Worm (Caenorhabditis elegans): ENCODE measurements around the gene C16A3.6.

The C16A3.6 gene

ce11 chrIII:6344737-6345136, 34.3 kb upstream of the C16A3.6 start:
- peak; percentile 30 for TF ChIP-seq ceh-30 (tag; optimal IDR thresholded peaks at IDR 0.05)
- no peak for TF ChIP-seq unc-86 (tag; optimal IDR thresholded peaks at IDR 0.05)
- peak; percentile 41 for TF ChIP-seq hlh-30 (tag; optimal IDR thresholded peaks at IDR 0.05; ENCODE audit: insufficient read depth)
- no peak for TF ChIP-seq elt-4 (tag; optimal IDR thresholded peaks at IDR 0.05)
- TF ChIP-seq sox-4 (tag; optimal IDR thresholded peaks at IDR 0.05): no peak
- no peak for TF ChIP-seq ttx-3 (tag; optimal IDR thresholded peaks at IDR 0.05)
- peak; percentile 25 for TF ChIP-seq K09A11.1 (tag; optimal IDR thresholded peaks at IDR 0.05; ENCODE audit: insufficient read depth)
- TF ChIP-seq ama-1 (optimal IDR thresholded peaks at IDR 0.05): no peak
- no peak for TF ChIP-seq sdc-2 (tag; optimal IDR thresholded peaks at IDR 0.05)
- TF ChIP-seq ets-4 (tag; optimal IDR thresholded peaks at IDR 0.05): no peak
- TF ChIP-seq hlh-8 (tag; optimal IDR thresholded peaks at IDR 0.05): no peak
- no peak for TF ChIP-seq unc-3 (GFP tag; conservative IDR thresholded peaks at IDR 0.05)
- TF ChIP-seq unc-3 (tag; optimal IDR thresholded peaks at IDR 0.05): no peak
- no peak for TF ChIP-seq zip-5 (tag; optimal IDR thresholded peaks at IDR 0.05)
- no peak for TF ChIP-seq ceh-9 (tag; optimal IDR thresholded peaks at IDR 0.05)
- peak; percentile 46 for TF ChIP-seq ceh-31 (tag; optimal IDR thresholded peaks at IDR 0.05)
- TF ChIP-seq ceh-45 (GFP tag; IDR thresholded peaks at IDR 0.05): no peak
- TF ChIP-seq pag-3 (tag; optimal IDR thresholded peaks at IDR 0.05; ENCODE audit: borderline replicate concordance): no peak
- TF ChIP-seq nhr-11 (tag; optimal IDR thresholded peaks at IDR 0.05): no peak
- no peak for TF ChIP-seq che-1 (tag; optimal IDR thresholded peaks at IDR 0.05)
- TF ChIP-seq madf-2 (tag; optimal IDR thresholded peaks at IDR 0.05): no peak
- TF ChIP-seq ceh-2 (tag; optimal IDR thresholded peaks at IDR 0.05): no peak
- TF ChIP-seq pha-2 (tag; optimal IDR thresholded peaks at IDR 0.05): no peak
- peak; percentile 70 for TF ChIP-seq dve-1 (tag; optimal IDR thresholded peaks at IDR 0.05)
- no peak for TF ChIP-seq nhr-232 (tag; optimal IDR thresholded peaks at IDR 0.05)
- no peak for TF ChIP-seq K02D7.2 (tag; optimal IDR thresholded peaks at IDR 0.05)
- peak; percentile 73 for TF ChIP-seq pax-1 (tag; optimal IDR thresholded peaks at IDR 0.05)
- TF ChIP-seq C38D4.7 (GFP tag; optimal IDR thresholded peaks at IDR 0.05): no peak
- TF ChIP-seq fax-1 (tag; optimal IDR thresholded peaks at IDR 0.05): no peak
- no peak for TF ChIP-seq ceh-22 (tag; optimal IDR thresholded peaks at IDR 0.05)
- TF ChIP-seq lim-6 (tag; optimal IDR thresholded peaks at IDR 0.05): no peak
- no peak for TF ChIP-seq hlh-13 (GFP tag; optimal IDR thresholded peaks at IDR 0.05)
- TF ChIP-seq hlh-15 (tag; optimal IDR thresholded peaks at IDR 0.05): no peak
- peak; percentile 25 for TF ChIP-seq unc-42 (tag; optimal IDR thresholded peaks at IDR 0.05)
- TF ChIP-seq ceh-34 (tag; optimal IDR thresholded peaks at IDR 0.05): peak; percentile 63
- no peak for TF ChIP-seq lin-11 (tag; optimal IDR thresholded peaks at IDR 0.05)
- no peak for TF ChIP-seq ceh-19 (GFP tag; optimal IDR thresholded peaks at IDR 0.05)
- TF ChIP-seq ref-2 (tag; optimal IDR thresholded peaks at IDR 0.05): peak; percentile 58
- no peak for TF ChIP-seq fkh-6 (tag; optimal IDR thresholded peaks at IDR 0.05)
- TF ChIP-seq ceh-6 (GFP tag; optimal IDR thresholded peaks at IDR 0.05): no peak
- peak; percentile 33 for TF ChIP-seq fkh-10 (GFP tag; optimal IDR thresholded peaks at IDR 0.05)
- peak; percentile 46 for TF ChIP-seq elt-2 (tag; optimal IDR thresholded peaks at IDR 0.05)
- TF ChIP-seq ceh-14 (tag; optimal IDR thresholded peaks at IDR 0.05): no peak
- peak; percentile 81 for TF ChIP-seq nfya-1 (tag; optimal IDR thresholded peaks at IDR 0.05)
- no peak for TF ChIP-seq npax-4 (tag; optimal IDR thresholded peaks at IDR 0.05)
- TF ChIP-seq eyg-1 (tag; optimal IDR thresholded peaks at IDR 0.05): no peak
- TF ChIP-seq rnt-1 (tag; optimal IDR thresholded peaks at IDR 0.05): no peak
- TF ChIP-seq ceh-24 (tag; optimal IDR thresholded peaks at IDR 0.05): no peak
- TF ChIP-seq F13H6.1 (tag; optimal IDR thresholded peaks at IDR 0.05): peak; percentile 38
- no peak for TF ChIP-seq odd-2 (tag; optimal IDR thresholded peaks at IDR 0.05)
- TF ChIP-seq syd-9 (tag; optimal IDR thresholded peaks at IDR 0.05): no peak
- TF ChIP-seq pqm-1 (tag; optimal IDR thresholded peaks at IDR 0.05): no peak
- no peak for TF ChIP-seq hlh-6 (tag; optimal IDR thresholded peaks at IDR 0.05)
- TF ChIP-seq pat-9 (tag; optimal IDR thresholded peaks at IDR 0.05): peak; percentile 81
- peak; percentile 68 for TF ChIP-seq ceh-18 (tag; optimal IDR thresholded peaks at IDR 0.05)
